Worm (Caenorhabditis elegans) whole organism, L2 larva: Measurements from ENCODE around the gene srd-34.

Experiments
- C34F6.9 ChIP-seq: fragments of 150-350 bp; optimal IDR thresholded peaks from 2 replicates; lab custom pipeline; 2014; ENCODE audit warnings: missing biosample characterization, missing genetic modification characterization
- F13H6.1 ChIP-seq: sonication (generic microtip); optimal IDR thresholded peaks from 2 replicates; lab custom pipeline; 2016; ENCODE audit warnings: missing genetic modification characterization, missing compliant biosample characterization
- R02D3.7 ChIP-seq: fragments of 150-350 bp; optimal IDR thresholded peaks from 2 replicates; lab custom pipeline; 2014; ENCODE audit warnings: missing biosample characterization, missing genetic modification characterization
- Y55F3AM.14 ChIP-seq: fragments of 200-800 bp; sonication (Bioruptor generic); optimal IDR thresholded peaks from 2 replicates; lab custom pipeline; 2018; ENCODE audit warnings: mild to moderate bottlenecking, missing genetic modification characterization, missing compliant biosample characterization
- ZK546.5 ChIP-seq: sonication (generic microtip); optimal IDR thresholded peaks from 2 replicates; lab custom pipeline; 2017; ENCODE audit warnings: missing biosample characterization, missing genetic modification characterization
- alr-1 ChIP-seq: fragments of 150-350 bp; optimal IDR thresholded peaks from 2 replicates; lab custom pipeline; 2014; ENCODE audit warnings: missing biosample characterization, missing genetic modification characterization
- aly-2 ChIP-seq: fragments of 150-350 bp; optimal IDR thresholded peaks from 2 replicates; lab custom pipeline; 2014; ENCODE audit warnings: missing biosample characterization, missing genetic modification characterization
- ama-1 ChIP-seq: fragments of 150-350 bp; optimal IDR thresholded peaks from 2 replicates; lab custom pipeline; 2018; ENCODE audit warnings: inconsistent platforms
- blmp-1 ChIP-seq: sonication (generic microtip); optimal IDR thresholded peaks from 2 replicates; lab custom pipeline; 2017; ENCODE audit warnings: missing genetic modification characterization, mild to moderate bottlenecking, missing compliant biosample characterization, antibody characterized with exemption, moderate library complexity; ENCODE audit not compliant: insufficient read depth
- ceh-82 ChIP-seq: fragments of 150-350 bp; optimal IDR thresholded peaks from 2 replicates; lab custom pipeline; 2014; ENCODE audit warnings: missing biosample characterization, missing genetic modification characterization
- crh-2 ChIP-seq: sonication (generic microtip); optimal IDR thresholded peaks from 2 replicates; lab custom pipeline; 2017; ENCODE audit warnings: missing biosample characterization, missing genetic modification characterization
- dmd-4 ChIP-seq: sonication (generic microtip); optimal IDR thresholded peaks from 2 replicates; lab custom pipeline; 2017; ENCODE audit warnings: missing biosample characterization, missing genetic modification characterization
- elt-3 ChIP-seq: sonication (generic microtip); optimal IDR thresholded peaks from 2 replicates; lab custom pipeline; 2017; ENCODE audit warnings: missing biosample characterization, missing genetic modification characterization
- fos-1 ChIP-seq: fragments of 150-350 bp; optimal IDR thresholded peaks from 2 replicates; lab custom pipeline; 2014; ENCODE audit warnings: missing biosample characterization, missing genetic modification characterization
- gmeb-1 ChIP-seq: fragments of 150-350 bp; optimal IDR thresholded peaks from 2 replicates; lab custom pipeline; 2014; ENCODE audit warnings: missing biosample characterization, missing genetic modification characterization
- lin-11 ChIP-seq: fragments of 150-350 bp; sonication (generic microtip); optimal IDR thresholded peaks from 2 replicates; lab custom pipeline; 2014; ENCODE audit warnings: missing biosample characterization, missing genetic modification characterization, inconsistent platforms, mixed read lengths
- lsy-2 ChIP-seq, 2 experiments: fragments of 150-350 bp in 1 of 2; sonication (generic microtip) in 1 of 2; optimal IDR thresholded peaks; 2 replicates each; lab custom pipeline; 2014 to 2017; ENCODE audit warnings: missing biosample characterization in 2 of 2, missing genetic modification characterization in 2 of 2
- mab-5 ChIP-seq: fragments of 150-350 bp; optimal IDR thresholded peaks from 2 replicates; lab custom pipeline; 2014; ENCODE audit warnings: missing biosample characterization, missing genetic modification characterization
- mbf-1 ChIP-seq: sonication (generic microtip); optimal IDR thresholded peaks from 2 replicates; lab custom pipeline; 2017; ENCODE audit warnings: missing biosample characterization, missing genetic modification characterization
- mdl-1 ChIP-seq, 2 experiments: fragments of 150-350 bp in 1 of 2; sonication (generic microtip) in 1 of 2; optimal IDR thresholded peaks; 2 replicates each; lab custom pipeline; 2017; ENCODE audit warnings: missing biosample characterization in 2 of 2, missing genetic modification characterization in 2 of 2
- nhr-10 ChIP-seq: sonication (generic microtip); optimal IDR thresholded peaks from 2 replicates; lab custom pipeline; 2017; ENCODE audit warnings: missing biosample characterization, missing genetic modification characterization
- nhr-11 ChIP-seq: fragments of 150-350 bp; optimal IDR thresholded peaks from 2 replicates; lab custom pipeline; 2014; ENCODE audit warnings: missing biosample characterization, missing genetic modification characterization
- nhr-12 ChIP-seq: fragments of 150-350 bp; optimal IDR thresholded peaks from 2 replicates; lab custom pipeline; 2014; ENCODE audit warnings: missing biosample characterization, missing genetic modification characterization
- nhr-21 ChIP-seq: fragments of 150-350 bp; optimal IDR thresholded peaks from 2 replicates; lab custom pipeline; 2014; ENCODE audit warnings: missing biosample characterization, missing genetic modification characterization
- nhr-23 ChIP-seq: fragments of 150-350 bp; optimal IDR thresholded peaks from 2 replicates; lab custom pipeline; 2014; ENCODE audit warnings: missing biosample characterization, missing genetic modification reagents, missing genetic modification characterization
- nhr-237 ChIP-seq: fragments of 150-350 bp; optimal IDR thresholded peaks from 2 replicates; lab custom pipeline; 2014; ENCODE audit warnings: missing biosample characterization, missing genetic modification characterization
- nhr-25 ChIP-seq: fragments of 150-350 bp; sonication (generic microtip); optimal IDR thresholded peaks from 3 replicates; lab custom pipeline; 2014; ENCODE audit warnings: missing biosample characterization, missing genetic modification characterization
- nhr-77 ChIP-seq: fragments of 150-350 bp; optimal IDR thresholded peaks from 2 replicates; lab custom pipeline; 2014; ENCODE audit warnings: missing biosample characterization, missing genetic modification characterization
- peb-1 ChIP-seq: fragments of 150-350 bp; optimal IDR thresholded peaks from 2 replicates; lab custom pipeline; 2014; ENCODE audit warnings: missing biosample characterization, missing genetic modification characterization
- sem-4 ChIP-seq: fragments of 150-350 bp; optimal IDR thresholded peaks from 2 replicates; lab custom pipeline; 2014; ENCODE audit warnings: missing biosample characterization, missing genetic modification reagents, missing genetic modification characterization
- skn-1 ChIP-seq: sonication (generic microtip); optimal IDR thresholded peaks from 2 replicates; lab custom pipeline; 2017; ENCODE audit warnings: missing biosample characterization, missing genetic modification characterization
- sma-3 ChIP-seq: sonication (generic microtip); optimal IDR thresholded peaks from 2 replicates; lab custom pipeline; 2016; ENCODE audit warnings: missing genetic modification reagents, missing genetic modification characterization, missing compliant biosample characterization
- sma-9 ChIP-seq, 2 experiments: fragments of 150-350 bp in 1 of 2; sonication (generic microtip) in 1 of 2; optimal IDR thresholded peaks; 2 replicates each; lab custom pipeline; 2014 to 2016; ENCODE audit warnings: missing genetic modification characterization in 2 of 2, mild to moderate bottlenecking in 1 of 2, missing biosample characterization in 1 of 2, missing compliant biosample characterization in 1 of 2, missing genetic modification reagents in 1 of 2, moderate library complexity in 1 of 2
- unc-39 ChIP-seq: fragments of 150-350 bp; optimal IDR thresholded peaks from 2 replicates; lab custom pipeline; 2014; ENCODE audit warnings: missing biosample characterization, missing genetic modification characterization
- unc-55 ChIP-seq: fragments of 150-350 bp; sonication (generic microtip); optimal IDR thresholded peaks from 3 replicates; lab custom pipeline; 2014; ENCODE audit warnings: missing biosample characterization, missing genetic modification reagents, missing genetic modification characterization
- unc-62 ChIP-seq: fragments of 150-350 bp; optimal IDR thresholded peaks from 2 replicates; lab custom pipeline; 2014; ENCODE audit warnings: missing biosample characterization, missing genetic modification reagents, missing genetic modification characterization
- zag-1 ChIP-seq: fragments of 150-350 bp; optimal IDR thresholded peaks from 2 replicates; lab custom pipeline; 2014; ENCODE audit warnings: missing biosample characterization, missing genetic modification characterization
- ztf-1 ChIP-seq: fragments of 200-800 bp; sonication (Bioruptor generic); conservative IDR thresholded peaks from 2 replicates; pipeline ENCODE4 v1.3.6; 2022; ENCODE audit warnings: missing genetic modification characterization, missing compliant biosample characterization
- ztf-4 ChIP-seq: fragments of 150-350 bp; optimal IDR thresholded peaks from 2 replicates; lab custom pipeline; 2014; ENCODE audit warnings: missing biosample characterization, missing genetic modification characterization

srd-34 gene

DNA sequence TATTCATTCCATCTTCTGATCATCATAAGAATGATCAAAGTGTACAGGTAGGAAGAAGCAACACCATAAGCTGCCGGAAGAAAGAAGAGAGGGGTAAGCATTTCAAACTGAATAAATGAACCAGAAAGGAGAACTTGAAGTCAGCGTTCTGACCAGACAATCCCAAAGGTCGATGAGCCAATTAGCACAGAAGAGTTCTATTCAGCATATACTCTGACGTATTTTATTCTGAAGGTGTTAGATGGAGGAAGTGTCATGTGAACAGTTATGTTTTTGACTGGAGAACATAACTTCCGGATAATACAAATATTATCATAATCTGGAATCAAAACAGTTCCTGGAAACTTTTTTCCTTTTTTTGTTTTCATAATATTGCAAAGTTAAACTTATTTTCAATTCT lies 39.8 kb upstream of the srd-34 start, which contains the start of gene srg-32:
srg-32 (minus strand) TSS at position 101 of the 400 bp plus-strand sequence.
- no peak for TF ChIP-seq nhr-21
- TF ChIP-seq mdl-1 (tag; optimal IDR thresholded peaks at IDR 0.05; lab: Kevin White, UChicago), result no peak
- no peak for TF ChIP-seq Y55F3AM.14 (GFP tag; lab: Kevin White, UChicago)
- no peak for TF ChIP-seq nhr-10 (tag; lab: Kevin White, UChicago)
- no peak for TF ChIP-seq ztf-4 (tag; lab: Kevin White, UChicago)
- TF ChIP-seq, all 48 proteins: peak for 0

DNA sequence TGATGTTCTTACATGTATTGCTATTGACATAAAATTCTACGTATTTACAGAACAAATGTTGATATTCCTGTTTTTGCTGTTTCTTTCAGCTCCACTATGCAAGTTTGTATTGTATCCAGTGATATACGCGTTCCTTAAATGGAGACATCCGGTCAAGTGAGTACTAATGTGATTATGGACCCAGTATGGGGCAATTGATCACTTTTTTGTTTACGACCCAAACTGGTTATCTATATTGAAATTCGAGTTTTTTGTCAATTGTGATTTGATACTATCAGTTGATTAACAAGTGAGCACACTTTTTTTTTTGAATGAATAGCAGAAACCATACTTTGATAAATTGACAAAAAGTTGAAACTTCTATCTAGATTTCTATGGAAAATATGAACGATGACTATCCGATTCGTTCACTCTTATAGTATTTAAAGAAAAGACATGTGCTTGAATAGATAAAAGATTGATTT lies 33.0 kb upstream of the srd-34 start, which contains the start of gene T21C9.6:
T21C9.6 (plus strand) TSS at position 51 of the 464 bp plus-strand sequence.
- TF ChIP-seq lin-11 (no peak), ceh-82 (tag; lab: Kevin White, UChicago) (no peak), fos-1 (tag; lab: Kevin White, UChicago) (peak; percentile 30), R02D3.7 (tag; lab: Kevin White, UChicago) (no peak)
- TF ChIP-seq, all 48 proteins: peak for 1

DNA sequence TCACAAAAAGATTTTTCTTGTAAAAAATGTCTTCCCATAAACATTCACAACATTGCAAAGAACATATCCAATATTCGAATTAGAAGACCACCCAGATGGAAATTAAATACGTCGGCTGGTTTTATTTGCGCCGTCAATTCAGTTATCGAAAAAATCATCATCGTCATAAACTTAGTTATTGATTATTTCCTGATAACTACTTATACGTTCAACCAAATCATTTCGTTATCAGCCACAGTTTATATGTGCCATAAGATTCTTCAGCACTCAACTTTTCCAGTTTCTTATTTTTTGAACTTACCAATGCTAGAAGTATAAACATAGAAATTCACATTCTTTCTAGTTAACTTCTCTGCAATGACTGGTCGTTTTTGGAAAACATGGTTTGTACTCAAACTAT lies 31.8 kb upstream of the srd-34 start:
- no peak for TF ChIP-seq lsy-2 (tag; optimal IDR thresholded peaks at IDR 0.05; lab: Kevin White, UChicago)
- peak; percentile 23 for TF ChIP-seq crh-2
- no peak for TF ChIP-seq nhr-21
- TF ChIP-seq unc-62 (GFP tag; lab: Kevin White, UChicago), result no peak
- no peak for TF ChIP-seq mdl-1 (tag; optimal IDR thresholded peaks at IDR 0.05; lab: Kevin White, UChicago)
- no peak for TF ChIP-seq ama-1
- peak; percentile 83 for TF ChIP-seq fos-1 (tag; lab: Kevin White, UChicago)
- peak; percentile 32 for TF ChIP-seq sma-9 (GFP tag; optimal IDR thresholded peaks at IDR 0.05; lab: Kevin White, UChicago)
- no peak for TF ChIP-seq sma-9 (tag; optimal IDR thresholded peaks at IDR 0.05; lab: Kevin White, UChicago)
- no peak for TF ChIP-seq unc-39 (tag; lab: Kevin White, UChicago)
- no peak for TF ChIP-seq nhr-10 (tag; lab: Kevin White, UChicago)
- TF ChIP-seq gmeb-1, result peak; percentile 5
- TF ChIP-seq sma-3 (GFP tag; lab: Kevin White, UChicago), result no peak
- TF ChIP-seq unc-55 (GFP tag; lab: Kevin White, UChicago), result no peak
- TF ChIP-seq lin-11, result no peak
- no peak for TF ChIP-seq ZK546.5
- no peak for TF ChIP-seq mab-5 (tag; lab: Kevin White, UChicago)
- peak; percentile 46 for TF ChIP-seq skn-1 (tag; lab: Kevin White, UChicago)
- TF ChIP-seq nhr-23 (tag; lab: Kevin White, UChicago), result no peak
- TF ChIP-seq nhr-25 (tag; lab: Kevin White, UChicago), result no peak
- no peak for TF ChIP-seq R02D3.7 (tag; lab: Kevin White, UChicago)
- TF ChIP-seq peb-1, result no peak
- TF ChIP-seq ztf-1 (GFP tag; lab: Robert Waterston, UW), result no peak
- no peak for TF ChIP-seq elt-3
- no peak for TF ChIP-seq dmd-4 (tag; lab: Kevin White, UChicago)
- no peak for TF ChIP-seq nhr-237 (tag; lab: Kevin White, UChicago)
- no peak for TF ChIP-seq zag-1 (tag; lab: Kevin White, UChicago)
- TF ChIP-seq nhr-11 (tag; lab: Kevin White, UChicago), result no peak
- TF ChIP-seq nhr-12 (tag; lab: Kevin White, UChicago), result no peak
- no peak for TF ChIP-seq blmp-1 (tag; lab: Kevin White, UChicago)
- TF ChIP-seq C34F6.9 (tag; lab: Kevin White, UChicago), result no peak
- TF ChIP-seq alr-1 (tag; lab: Kevin White, UChicago), result no peak
- no peak for TF ChIP-seq aly-2 (tag; lab: Kevin White, UChicago)
- TF ChIP-seq nhr-77 (tag; lab: Kevin White, UChicago), result no peak
- no peak for TF ChIP-seq ceh-82 (tag; lab: Kevin White, UChicago)
- TF ChIP-seq mbf-1 (tag; lab: Kevin White, UChicago), result no peak
- TF ChIP-seq F13H6.1, result no peak
- no peak for TF ChIP-seq sem-4 (tag; lab: Kevin White, UChicago)
- TF ChIP-seq, all 48 proteins: peak for 5
